Worm (Caenorhabditis elegans): ENCODE results near the gene ZK262.4.

DNA sequence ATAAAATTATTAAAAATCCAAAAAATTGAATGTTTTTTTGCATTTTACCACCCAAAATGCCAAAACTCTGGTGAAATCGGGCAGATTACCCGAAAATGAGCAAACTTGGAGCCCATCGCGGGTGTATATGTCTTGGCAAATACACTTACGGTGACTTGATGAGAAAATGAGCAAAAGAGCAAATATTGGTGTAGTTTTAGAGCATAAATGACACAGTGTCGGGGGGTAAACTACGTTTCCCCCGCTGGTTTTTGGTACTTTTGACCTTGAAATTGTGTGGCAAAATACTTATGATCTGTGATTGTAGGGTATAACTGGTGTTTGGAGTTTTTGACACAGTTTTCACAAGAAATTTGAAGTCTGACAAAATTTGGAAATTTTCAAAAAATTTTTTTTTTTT, 11.5 kb downstream of the ZK262.4 start, which contains the start of gene ZK262.2:
- TF ChIP-seq lin-13 (tag; optimal IDR thresholded peaks at IDR 0.05) (no peak), mep-1 (tag; optimal IDR thresholded peaks at IDR 0.05) (no peak), elt-3 (tag; optimal IDR thresholded peaks at IDR 0.05) (no peak), ztf-11 (tag; optimal IDR thresholded peaks at IDR 0.05) (no peak), tbx-8 (GFP tag; optimal IDR thresholded peaks at IDR 0.05) (no peak), sptf-1 (tag; optimal IDR thresholded peaks at IDR 0.05) (no peak), pha-4 (tag; optimal IDR thresholded peaks at IDR 0.05) (no peak), lsy-2 (tag; optimal IDR thresholded peaks at IDR 0.05) (no peak), nhr-76 (tag; optimal IDR thresholded peaks at IDR 0.05) (no peak), nhr-28 (tag; optimal IDR thresholded peaks at IDR 0.05) (no peak), unc-62 (GFP tag; optimal IDR thresholded peaks at IDR 0.05) (no peak), snpc-4 (tag; optimal IDR thresholded peaks at IDR 0.05) (no peak), hlh-1 (tag; optimal IDR thresholded peaks at IDR 0.05) (no peak)

Data from whole organism, mixed stage, embryonic.